Worm (Caenorhabditis elegans): ENCODE measurements around the gene cbp-3.
A peak's percentile ranks its signal among the peaks of the same experiment; 100 is the strongest.

The cbp-3 gene

DNA sequence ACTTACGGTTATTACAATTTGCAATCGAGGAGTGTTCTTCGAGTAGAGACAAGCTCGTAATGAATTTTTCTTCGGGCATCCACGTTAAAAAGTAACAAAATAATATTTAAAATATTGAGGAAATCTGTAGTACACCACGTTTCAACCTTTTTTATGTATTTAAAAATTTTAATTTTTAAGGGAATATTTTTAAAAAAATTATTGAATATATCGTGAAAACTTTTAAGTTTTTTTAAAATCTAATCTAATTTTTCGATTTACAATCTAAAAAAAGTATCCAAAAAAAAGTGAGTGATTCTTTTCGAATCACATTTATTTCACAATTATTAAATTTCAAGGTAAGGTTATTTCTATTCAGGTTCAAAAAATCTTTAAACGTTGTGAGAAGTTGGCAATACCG is 30.9 kb downstream of the cbp-3 start, which contains the start of gene gln-2:
gln-2 (minus strand) TSS at position 101 of the 400 bp plus-strand sequence.
- TF ChIP-seq ref-1 (GFP tag; conservative IDR thresholded peaks at IDR 0.05) = no peak
- TF ChIP-seq med-1 (GFP tag; optimal IDR thresholded peaks at IDR 0.05; ENCODE audit: insufficient read depth) = no peak
- TF ChIP-seq flt-1 (GFP tag; IDR thresholded peaks at IDR 0.05) = no peak
- no peak for TF ChIP-seq ztf-23 (GFP tag; IDR thresholded peaks at IDR 0.05)
- TF ChIP-seq cog-1 (tag; optimal IDR thresholded peaks at IDR 0.05) = no peak
- no peak for TF ChIP-seq klf-2 (GFP tag; conservative IDR thresholded peaks at IDR 0.05)
- no peak for TF ChIP-seq T22C8.4 (GFP tag; IDR thresholded peaks at IDR 0.05)
- TF ChIP-seq tab-1 (GFP tag; IDR thresholded peaks at IDR 0.05) = no peak
- no peak for TF ChIP-seq ztf-29 (GFP tag; IDR thresholded peaks at IDR 0.05)

DNA sequence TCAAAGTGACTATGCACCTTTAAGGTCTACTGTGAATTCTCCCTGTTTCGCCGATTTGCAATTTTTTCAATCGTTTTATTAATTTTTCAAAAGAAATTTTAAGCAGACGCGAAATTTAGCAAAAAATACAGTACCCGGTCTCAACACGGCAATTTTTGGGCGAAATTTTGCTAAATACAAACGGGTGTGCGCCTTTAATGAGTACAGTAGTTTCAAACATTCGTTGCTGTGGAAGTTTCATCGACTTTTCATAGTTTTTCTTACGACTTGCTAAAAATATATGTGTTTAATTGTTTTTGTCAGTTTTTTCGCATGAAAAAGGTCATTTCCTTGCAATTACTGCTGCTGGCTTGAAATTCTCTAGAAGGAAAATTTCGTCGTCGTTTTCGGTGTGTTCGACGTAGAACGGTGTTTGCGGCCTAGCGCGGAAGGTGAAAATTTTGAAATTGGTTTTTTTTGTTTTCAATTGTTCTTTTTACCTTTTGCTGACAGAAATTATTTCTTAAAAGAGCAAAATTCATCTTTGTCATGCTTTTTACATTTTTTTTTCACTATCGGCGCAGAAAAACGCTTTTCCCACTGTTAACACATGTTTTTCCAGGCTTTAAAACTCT is 33.1 kb downstream of the cbp-3 start, which contains the start of gene K03H1.7:
K03H1.7 (plus strand) TSS at position 600 of the 614 bp plus-strand sequence.
- TF ChIP-seq ref-1 (GFP tag; conservative IDR thresholded peaks at IDR 0.05) (no peak), med-1 (GFP tag; optimal IDR thresholded peaks at IDR 0.05; ENCODE audit: insufficient read depth) (no peak), cog-1 (tag; optimal IDR thresholded peaks at IDR 0.05) (no peak), T22C8.4 (GFP tag; IDR thresholded peaks at IDR 0.05) (no peak), flt-1 (GFP tag; IDR thresholded peaks at IDR 0.05) (no peak), klf-2 (GFP tag; conservative IDR thresholded peaks at IDR 0.05) (no peak), ztf-29 (GFP tag; IDR thresholded peaks at IDR 0.05) (no peak), ztf-23 (GFP tag; IDR thresholded peaks at IDR 0.05) (no peak), tab-1 (GFP tag; IDR thresholded peaks at IDR 0.05) (no peak)

DNA sequence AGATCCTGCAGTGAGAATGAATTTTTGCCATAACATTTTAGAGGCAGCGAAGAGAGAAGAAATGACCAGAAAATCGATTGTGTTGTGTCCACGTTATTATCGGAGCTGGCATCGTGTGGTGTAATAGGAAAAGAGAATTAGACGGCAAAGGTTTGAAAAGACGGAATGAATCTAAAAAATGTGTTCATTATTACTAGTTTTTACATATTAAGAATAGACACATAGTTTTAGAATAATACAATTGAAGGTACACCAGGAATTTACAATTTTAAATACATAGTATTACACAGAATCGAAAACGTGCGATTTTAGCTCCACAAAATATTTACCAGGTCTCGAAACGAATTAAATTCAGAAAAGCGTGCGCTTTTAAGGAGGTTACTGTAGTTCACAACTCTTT is 36.5 kb downstream of the cbp-3 start, which contains the start of gene K03H1.13:
K03H1.13 (minus strand) TSS at position 101 of the 400 bp plus-strand sequence.
- TF ChIP-seq tab-1 (GFP tag; IDR thresholded peaks at IDR 0.05) = no peak
- no peak for TF ChIP-seq cog-1 (tag; optimal IDR thresholded peaks at IDR 0.05)
- TF ChIP-seq ref-1 (GFP tag; conservative IDR thresholded peaks at IDR 0.05) = no peak
- TF ChIP-seq T22C8.4 (GFP tag; IDR thresholded peaks at IDR 0.05) = no peak
- no peak for TF ChIP-seq med-1 (GFP tag; optimal IDR thresholded peaks at IDR 0.05; ENCODE audit: insufficient read depth)
- TF ChIP-seq ztf-29 (GFP tag; IDR thresholded peaks at IDR 0.05) = no peak
- TF ChIP-seq klf-2 (GFP tag; conservative IDR thresholded peaks at IDR 0.05) = no peak
- no peak for TF ChIP-seq flt-1 (GFP tag; IDR thresholded peaks at IDR 0.05)
- TF ChIP-seq ztf-23 (GFP tag; IDR thresholded peaks at IDR 0.05) = no peak

DNA sequence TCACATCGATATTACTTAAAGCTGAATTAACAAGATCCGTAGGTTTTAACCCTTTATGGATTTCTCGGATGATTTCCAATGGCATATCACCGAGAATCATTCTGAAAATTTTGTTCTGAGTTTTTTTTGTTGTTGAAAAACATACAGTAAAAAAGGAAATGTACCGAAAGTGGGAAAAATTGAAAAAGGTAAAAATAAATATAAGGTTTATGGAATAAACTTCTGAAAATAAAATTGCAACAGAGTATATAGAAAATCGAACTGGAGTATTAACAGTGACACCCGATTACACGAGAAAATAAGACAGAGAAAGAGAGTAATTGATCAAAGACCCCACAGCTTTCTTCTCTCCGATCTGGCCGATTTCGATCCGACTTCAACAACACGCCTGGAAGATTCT is 38.1 kb downstream of the cbp-3 start, which contains the start of gene K03H1.11:
K03H1.11 (minus strand) TSS at position 101 of the 400 bp plus-strand sequence.
- TF ChIP-seq cog-1 (tag; optimal IDR thresholded peaks at IDR 0.05) (no peak), klf-2 (GFP tag; conservative IDR thresholded peaks at IDR 0.05) (no peak), tab-1 (GFP tag; IDR thresholded peaks at IDR 0.05) (no peak), ztf-29 (GFP tag; IDR thresholded peaks at IDR 0.05) (no peak), med-1 (GFP tag; optimal IDR thresholded peaks at IDR 0.05; ENCODE audit: insufficient read depth) (no peak), T22C8.4 (GFP tag; IDR thresholded peaks at IDR 0.05) (no peak), ztf-23 (GFP tag; IDR thresholded peaks at IDR 0.05) (no peak), flt-1 (GFP tag; IDR thresholded peaks at IDR 0.05) (no peak), ref-1 (GFP tag; conservative IDR thresholded peaks at IDR 0.05) (no peak)

DNA sequence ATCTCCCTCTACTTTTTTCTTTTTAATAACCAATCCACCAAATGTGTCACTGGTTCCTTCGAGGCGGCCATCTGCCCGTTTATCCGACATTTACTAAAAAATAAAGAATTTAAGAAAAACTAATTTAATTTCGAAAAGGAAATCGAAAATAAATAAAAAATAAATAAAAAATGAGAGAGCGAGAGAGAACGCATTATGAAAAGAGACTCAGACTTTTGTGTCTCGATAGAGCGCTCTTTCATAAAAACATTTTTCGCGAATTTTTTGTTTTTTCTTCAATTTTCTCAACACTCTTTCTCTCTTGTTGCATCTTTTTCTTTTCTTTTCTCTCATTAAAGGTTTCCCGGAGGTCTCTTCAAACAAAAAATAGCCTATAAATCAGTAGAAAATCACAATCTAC is 42.3 kb downstream of the cbp-3 start, which contains the start of gene mog-1:
mog-1 (minus strand) TSS at position 93 of the 400 bp plus-strand sequence.
- TF ChIP-seq klf-2 (GFP tag; conservative IDR thresholded peaks at IDR 0.05) (no peak), tab-1 (GFP tag; IDR thresholded peaks at IDR 0.05) (no peak), ztf-29 (GFP tag; IDR thresholded peaks at IDR 0.05) (no peak), ref-1 (GFP tag; conservative IDR thresholded peaks at IDR 0.05) (no peak), flt-1 (GFP tag; IDR thresholded peaks at IDR 0.05) (no peak), T22C8.4 (GFP tag; IDR thresholded peaks at IDR 0.05) (no peak)

DNA sequence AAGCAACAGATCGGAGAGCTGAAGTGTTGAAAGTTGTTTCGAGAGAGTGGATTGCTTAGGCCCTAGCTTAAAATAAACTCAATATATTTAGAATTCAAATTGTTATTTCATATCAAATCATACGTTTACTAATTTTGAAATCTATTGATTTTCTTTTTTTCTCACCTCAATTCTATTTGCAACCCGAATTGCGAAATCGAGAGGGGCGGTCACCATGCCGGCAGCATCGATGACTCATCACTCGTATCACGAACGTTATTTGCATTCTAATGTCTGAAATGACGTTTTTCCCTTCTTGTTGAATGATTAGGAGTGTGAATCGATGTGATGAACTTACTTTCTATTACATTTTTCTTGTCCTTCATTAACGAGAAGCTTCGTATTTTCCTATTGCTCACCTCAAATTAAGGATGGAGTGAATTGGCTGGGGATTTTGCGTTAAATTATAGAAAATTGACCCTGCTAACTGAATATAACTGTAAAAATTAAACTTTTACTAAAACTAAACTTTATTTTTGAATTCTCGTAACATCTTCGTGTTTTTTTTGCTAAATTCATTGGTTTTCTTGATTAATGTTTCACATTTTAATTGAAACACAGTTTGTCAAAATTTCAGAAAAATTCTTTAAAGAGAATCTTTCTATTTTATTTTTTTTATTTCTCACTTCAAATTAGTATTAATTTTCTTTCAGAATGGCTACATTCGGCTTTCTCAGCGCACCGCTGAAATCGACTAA is 43.0 kb downstream of the cbp-3 start, which contains the start of gene alx-1:
alx-1 (plus strand) TSS at position 687 of the 737 bp plus-strand sequence.
- no peak for TF ChIP-seq ref-1 (GFP tag; conservative IDR thresholded peaks at IDR 0.05)
- TF ChIP-seq klf-2 (GFP tag; conservative IDR thresholded peaks at IDR 0.05) = no peak
- TF ChIP-seq ztf-29 (GFP tag; IDR thresholded peaks at IDR 0.05) = no peak
- no peak for TF ChIP-seq cog-1 (tag; optimal IDR thresholded peaks at IDR 0.05)
- TF ChIP-seq med-1 (GFP tag; optimal IDR thresholded peaks at IDR 0.05; ENCODE audit: insufficient read depth) = no peak
- no peak for TF ChIP-seq T22C8.4 (GFP tag; IDR thresholded peaks at IDR 0.05)
- TF ChIP-seq flt-1 (GFP tag; IDR thresholded peaks at IDR 0.05) = no peak
- no peak for TF ChIP-seq ztf-23 (GFP tag; IDR thresholded peaks at IDR 0.05)
- TF ChIP-seq tab-1 (GFP tag; IDR thresholded peaks at IDR 0.05) = no peak

DNA sequence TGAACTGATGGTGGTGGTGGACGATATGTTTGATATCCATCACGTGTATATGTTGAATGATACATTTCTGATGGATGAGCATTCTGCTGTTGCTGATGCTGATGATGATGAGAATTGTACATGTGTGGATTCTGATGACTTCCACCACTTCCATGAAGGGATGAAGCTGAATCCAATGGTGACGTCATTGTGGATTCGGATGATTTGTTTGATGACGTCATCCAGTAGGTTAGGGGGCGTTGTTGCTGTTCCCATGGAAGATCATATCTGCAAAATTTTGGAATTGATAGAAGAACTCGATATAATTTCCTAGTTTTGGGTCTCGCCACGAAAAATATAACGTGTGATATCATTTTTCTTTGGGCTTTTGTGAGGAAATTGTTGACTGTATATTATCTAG is 49.7 kb downstream of the cbp-3 start:
- TF ChIP-seq cog-1 (tag; optimal IDR thresholded peaks at IDR 0.05) (no peak), ztf-23 (GFP tag; IDR thresholded peaks at IDR 0.05) (no peak), flt-1 (GFP tag; IDR thresholded peaks at IDR 0.05) (no peak), ztf-29 (GFP tag; IDR thresholded peaks at IDR 0.05) (no peak), klf-2 (GFP tag; conservative IDR thresholded peaks at IDR 0.05) (no peak), med-1 (GFP tag; optimal IDR thresholded peaks at IDR 0.05; ENCODE audit: insufficient read depth) (no peak), ref-1 (GFP tag; conservative IDR thresholded peaks at IDR 0.05) (no peak), tab-1 (GFP tag; IDR thresholded peaks at IDR 0.05) (no peak), T22C8.4 (GFP tag; IDR thresholded peaks at IDR 0.05) (no peak)

DNA sequence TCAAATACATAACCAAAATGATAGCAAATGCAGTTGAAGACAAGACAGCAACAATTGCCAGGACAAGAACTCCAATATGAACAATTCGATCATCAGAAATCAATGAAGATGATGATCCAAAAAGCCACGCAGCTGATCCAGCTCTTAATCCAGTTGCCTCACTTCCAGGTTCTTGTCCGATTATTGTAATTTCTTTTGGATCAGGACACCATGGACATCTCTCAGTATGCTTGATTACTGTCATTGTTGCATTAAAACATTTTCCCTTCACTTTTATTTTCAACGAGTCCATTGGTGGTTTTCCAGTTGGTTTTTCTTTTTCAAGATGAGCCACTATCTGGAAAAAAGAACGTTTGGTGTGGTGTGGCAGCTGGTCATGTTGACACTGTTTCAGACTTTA is 50.6 kb downstream of the cbp-3 start:
- TF ChIP-seq ztf-29 (GFP tag; IDR thresholded peaks at IDR 0.05) (no peak), ztf-23 (GFP tag; IDR thresholded peaks at IDR 0.05) (no peak), med-1 (GFP tag; optimal IDR thresholded peaks at IDR 0.05; ENCODE audit: insufficient read depth) (no peak), tab-1 (GFP tag; IDR thresholded peaks at IDR 0.05) (no peak), cog-1 (tag; optimal IDR thresholded peaks at IDR 0.05) (no peak), flt-1 (GFP tag; IDR thresholded peaks at IDR 0.05) (no peak), ref-1 (GFP tag; conservative IDR thresholded peaks at IDR 0.05) (no peak), klf-2 (GFP tag; conservative IDR thresholded peaks at IDR 0.05) (no peak), T22C8.4 (GFP tag; IDR thresholded peaks at IDR 0.05) (no peak)

DNA sequence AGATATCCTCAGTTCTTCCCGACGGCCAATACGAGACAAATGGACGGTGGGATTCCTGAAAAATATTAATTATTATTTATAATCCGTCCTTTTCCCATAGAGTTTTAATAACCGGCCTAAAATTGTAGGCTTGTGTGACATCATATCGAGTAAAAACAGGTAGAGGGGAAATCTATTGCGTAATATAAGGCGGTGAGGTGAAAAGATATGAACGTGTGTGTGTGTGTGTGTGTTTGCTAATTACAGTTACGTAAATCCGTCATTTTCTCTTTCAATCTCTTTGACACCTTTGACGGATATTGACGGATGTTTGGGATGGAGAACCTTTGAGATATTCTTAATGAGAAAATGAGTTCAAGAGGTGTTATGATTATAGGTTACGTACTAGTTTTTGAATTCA is 51.7 kb downstream of the cbp-3 start:
- TF ChIP-seq ztf-23 (GFP tag; IDR thresholded peaks at IDR 0.05) = no peak
- TF ChIP-seq tab-1 (GFP tag; IDR thresholded peaks at IDR 0.05) = no peak
- no peak for TF ChIP-seq cog-1 (tag; optimal IDR thresholded peaks at IDR 0.05)
- TF ChIP-seq flt-1 (GFP tag; IDR thresholded peaks at IDR 0.05) = no peak
- no peak for TF ChIP-seq klf-2 (GFP tag; conservative IDR thresholded peaks at IDR 0.05)
- no peak for TF ChIP-seq T22C8.4 (GFP tag; IDR thresholded peaks at IDR 0.05)
- 0 out of 2 replicates have a peak, but pooled peaks have one; percentile 36 for TF ChIP-seq ref-1 (GFP tag; conservative IDR thresholded peaks at IDR 0.05)
- no peak for TF ChIP-seq med-1 (GFP tag; optimal IDR thresholded peaks at IDR 0.05; ENCODE audit: insufficient read depth)
